Fruit fly (Drosophila melanogaster) whole organism, embryonic: Measurements from ENCODE around the gene Eno.

Experiments used
- Adf1 ChIP-seq: fragments of 200-800 bp; sonication (Bioruptor generic); IDR thresholded peaks from 2 replicates; pipeline ENCODE4 v1.3.6; 2022; ENCODE audit warnings: missing biosample characterization, missing genetic modification characterization
- CG10147 ChIP-seq: fragments of 200-800 bp; sonication (Bioruptor generic); optimal IDR thresholded peaks from 2 replicates; lab custom pipeline; 2019; ENCODE audit warnings: missing biosample characterization, mild to moderate bottlenecking, missing genetic modification characterization, moderate library complexity
- CG10209 ChIP-seq: fragments of 200-800 bp; sonication (Bioruptor generic); optimal IDR thresholded peaks from 3 replicates; lab custom pipeline; 2017; ENCODE audit warnings: missing biosample characterization, mild to moderate bottlenecking, missing genetic modification characterization, missing genetic modification reagents
- CG10462 ChIP-seq: fragments of 200-800 bp; sonication (Bioruptor generic); optimal IDR thresholded peaks from 2 replicates; lab custom pipeline; 2016; ENCODE audit warnings: missing biosample characterization, missing genetic modification characterization
- CG15514 ChIP-seq: fragments of 200-800 bp; sonication (Bioruptor generic); optimal IDR thresholded peaks from 3 replicates; lab custom pipeline; 2017; ENCODE audit warnings: missing biosample characterization, missing genetic modification characterization, mild to moderate bottlenecking, moderate library complexity, missing genetic modification reagents
- CG1603 ChIP-seq: fragments of 200-800 bp; sonication (Bioruptor generic); optimal IDR thresholded peaks from 2 replicates; lab custom pipeline; 2019; ENCODE audit warnings: missing biosample characterization, mild to moderate bottlenecking, missing genetic modification characterization, moderate library complexity
- CG17186 ChIP-seq: fragments of 200-800 bp; sonication (Bioruptor generic); optimal IDR thresholded peaks from 3 replicates; lab custom pipeline; 2017; ENCODE audit warnings: missing biosample characterization, missing genetic modification reagents, missing genetic modification characterization
- CG18619 ChIP-seq: fragments of 200-800 bp; sonication (Bioruptor generic); optimal IDR thresholded peaks from 3 replicates; lab custom pipeline; 2017; ENCODE audit warnings: missing biosample characterization, mild to moderate bottlenecking, missing genetic modification characterization
- CG31224 ChIP-seq: fragments of 200-800 bp; sonication (Bioruptor generic); IDR thresholded peaks from 2 replicates; pipeline ENCODE4 v1.3.6; 2022; ENCODE audit warnings: missing biosample characterization, missing genetic modification characterization
- CG31365 ChIP-seq: fragments of 200-800 bp; sonication (Bioruptor generic); optimal IDR thresholded peaks from 2 replicates; lab custom pipeline; 2018; ENCODE audit warnings: missing biosample characterization, mild to moderate bottlenecking, missing genetic modification characterization
- CG3281 ChIP-seq: fragments of 200-800 bp; sonication (Bioruptor generic); optimal IDR thresholded peaks from 3 replicates; lab custom pipeline; 2017; ENCODE audit warnings: missing biosample characterization, mild to moderate bottlenecking, missing genetic modification characterization
- CG3407 ChIP-seq: fragments of 200-800 bp; sonication (Bioruptor generic); optimal IDR thresholded peaks from 2 replicates; lab custom pipeline; 2018; ENCODE audit warnings: missing biosample characterization, mild to moderate bottlenecking, missing genetic modification characterization
- CG43689 ChIP-seq: fragments of 200-800 bp; sonication (Bioruptor generic); IDR thresholded peaks from 2 replicates; pipeline ENCODE4 v1.3.6; 2022; ENCODE audit warnings: missing biosample characterization, missing genetic modification characterization
- CG7839 ChIP-seq: fragments of 200-800 bp; sonication (Bioruptor generic); optimal IDR thresholded peaks from 3 replicates; lab custom pipeline; 2018; ENCODE audit warnings: missing biosample characterization, mild to moderate bottlenecking, missing genetic modification characterization, moderate library complexity
- CG8359 ChIP-seq: fragments of 200-800 bp; sonication (Bioruptor generic); optimal IDR thresholded peaks from 2 replicates; lab custom pipeline; 2017; ENCODE audit warnings: missing biosample characterization, mild to moderate bottlenecking, missing genetic modification characterization, borderline replicate concordance
- CG9876 ChIP-seq: fragments of 200-800 bp; sonication (Bioruptor generic); optimal IDR thresholded peaks from 2 replicates; lab custom pipeline; 2016; ENCODE audit warnings: missing biosample characterization, missing genetic modification characterization
- CG9932 ChIP-seq: fragments of 200-800 bp; sonication (Bioruptor generic); IDR thresholded peaks from 2 replicates; pipeline ENCODE4 v1.3.6; 2022; ENCODE audit warnings: missing biosample characterization, missing genetic modification characterization
- Dip2 ChIP-seq: fragments of 200-800 bp; sonication (Bioruptor generic); IDR thresholded peaks from 2 replicates; pipeline ENCODE4 v1.3.6; 2022; ENCODE audit warnings: missing biosample characterization, missing genetic modification characterization
- Gsc ChIP-seq: fragments of 200-800 bp; sonication (Bioruptor generic); IDR thresholded peaks from 2 replicates; pipeline ENCODE4 v1.3.6; 2022; ENCODE audit warnings: missing biosample characterization, missing genetic modification characterization
- H15 ChIP-seq: fragments of 200-800 bp; sonication (Bioruptor generic); IDR thresholded peaks from 3 replicates; pipeline ENCODE4 v1.3.6; 2022; ENCODE audit warnings: missing biosample characterization, missing genetic modification characterization
- HHEX ChIP-seq: fragments of 200-800 bp; sonication (Bioruptor generic); optimal IDR thresholded peaks from 3 replicates; lab custom pipeline; 2017; ENCODE audit warnings: missing biosample characterization, mild to moderate bottlenecking, missing genetic modification characterization, missing genetic modification reagents
- HmgZ ChIP-seq: fragments of 200-800 bp; sonication (Bioruptor generic); optimal IDR thresholded peaks from 2 replicates; lab custom pipeline; 2018; ENCODE audit warnings: missing biosample characterization, mild to moderate bottlenecking, missing genetic modification characterization
- Hmr ChIP-seq: fragments of 200-800 bp; sonication (Bioruptor generic); optimal IDR thresholded peaks from 3 replicates; lab custom pipeline; 2017; ENCODE audit warnings: mild to moderate bottlenecking, missing biosample characterization, missing genetic modification reagents, missing genetic modification characterization
- Lhr ChIP-seq: fragments of 200-800 bp; sonication (Bioruptor generic); optimal IDR thresholded peaks from 3 replicates; lab custom pipeline; 2017; ENCODE audit warnings: mild to moderate bottlenecking, missing biosample characterization, missing genetic modification reagents, missing genetic modification characterization
- MBD-R2 ChIP-seq: fragments of 200-800 bp; sonication (Bioruptor generic); IDR thresholded peaks from 2 replicates; pipeline ENCODE4 v1.3.6; 2022; ENCODE audit warnings: missing biosample characterization, missing genetic modification characterization
- Rx ChIP-seq: fragments of 200-800 bp; sonication (Bioruptor generic); IDR thresholded peaks from 2 replicates; pipeline ENCODE4 v1.3.6; 2022; ENCODE audit warnings: missing biosample characterization, missing genetic modification characterization
- Sox100B ChIP-seq: fragments of 200-800 bp; sonication (Bioruptor generic); optimal IDR thresholded peaks from 3 replicates; lab custom pipeline; 2018; ENCODE audit warnings: missing biosample characterization, mild to moderate bottlenecking, missing genetic modification characterization
- Usf ChIP-seq: fragments of 200-800 bp; sonication (Bioruptor generic); optimal IDR thresholded peaks from 2 replicates; lab custom pipeline; 2017; ENCODE audit warnings: missing genotype, missing biosample characterization, missing genetic modification characterization
- Vsx1 ChIP-seq: fragments of 200-800 bp; sonication (Bioruptor generic); optimal IDR thresholded peaks from 2 replicates; lab custom pipeline; 2017; ENCODE audit warnings: missing biosample characterization, mild to moderate bottlenecking, missing genetic modification characterization, missing genetic modification reagents
- YL-1 ChIP-seq: fragments of 200-800 bp; sonication (Bioruptor generic); optimal IDR thresholded peaks from 3 replicates; lab custom pipeline; 2017; ENCODE audit warnings: missing biosample characterization, mild to moderate bottlenecking, missing genetic modification characterization
- al ChIP-seq: fragments of 200-800 bp; sonication (Bioruptor generic); IDR thresholded peaks from 2 replicates; pipeline ENCODE4 v1.3.6; 2022; ENCODE audit warnings: missing biosample characterization, missing genetic modification characterization
- ap ChIP-seq: fragments of 200-800 bp; sonication (Bioruptor generic); IDR thresholded peaks from 2 replicates; pipeline ENCODE4 v1.3.6; 2022; ENCODE audit warnings: missing biosample characterization, missing genetic modification characterization
- btn ChIP-seq: fragments of 200-800 bp; sonication (Bioruptor generic); optimal IDR thresholded peaks from 2 replicates; lab custom pipeline; 2016; ENCODE audit warnings: missing biosample characterization, missing genetic modification characterization
- caup ChIP-seq: fragments of 200-800 bp; sonication (Bioruptor generic); optimal IDR thresholded peaks from 3 replicates; lab custom pipeline; 2017; ENCODE audit warnings: missing biosample characterization, mild to moderate bottlenecking, missing genetic modification characterization, moderate library complexity; ENCODE audit not compliant: severe bottlenecking
- cwo ChIP-seq: fragments of 200-800 bp; sonication (Bioruptor generic); optimal IDR thresholded peaks from 3 replicates; lab custom pipeline; 2017; ENCODE audit warnings: missing biosample characterization, missing genetic modification characterization, mild to moderate bottlenecking, moderate library complexity, missing genetic modification reagents
- gce ChIP-seq: fragments of 200-800 bp; sonication (Bioruptor generic); IDR thresholded peaks from 3 replicates; pipeline ENCODE4 v1.3.6; 2022; ENCODE audit warnings: missing biosample characterization, missing genetic modification characterization
- ham ChIP-seq: fragments of 200-800 bp; sonication (Bioruptor generic); IDR thresholded peaks from 2 replicates; pipeline ENCODE4 v1.3.6; 2022; ENCODE audit warnings: missing biosample characterization, missing genetic modification characterization
- her ChIP-seq: fragments of 200-800 bp; sonication (Bioruptor generic); optimal IDR thresholded peaks from 2 replicates; lab custom pipeline; 2016; ENCODE audit warnings: missing biosample characterization, missing genetic modification characterization
- hkb ChIP-seq, 2 experiments: fragments of 200-800 bp in 1 of 2; fragments of >200 bp in 1 of 2; sonication (Bioruptor generic) in 1 of 2; IDR thresholded peaks in 1 of 2; optimal IDR thresholded peaks in 1 of 2; 2 replicates each; pipeline versions ENCODE4 v1.3.6 to Lab custom; 2017 to 2022; ENCODE audit warnings: missing biosample characterization in 1 of 2, missing genetic modification characterization in 1 of 2
- knrl ChIP-seq: fragments of 200-800 bp; sonication (Bioruptor generic); IDR thresholded peaks from 3 replicates; pipeline ENCODE4 v1.3.6; 2022; ENCODE audit warnings: missing biosample characterization, missing genetic modification characterization; ENCODE audit not compliant: partially characterized antibody
- lbe ChIP-seq: fragments of 200-800 bp; sonication (Bioruptor generic); optimal IDR thresholded peaks from 2 replicates; lab custom pipeline; 2016; ENCODE audit warnings: missing biosample characterization, mild to moderate bottlenecking, missing genetic modification characterization
- lilli ChIP-seq: fragments of 200-800 bp; sonication (Bioruptor generic); optimal IDR thresholded peaks from 3 replicates; lab custom pipeline; 2016; ENCODE audit warnings: missing biosample characterization, missing genetic modification characterization
- maf-S ChIP-seq: fragments of 200-800 bp; sonication (Bioruptor generic); optimal IDR thresholded peaks from 2 replicates; lab custom pipeline; 2016; ENCODE audit warnings: missing biosample characterization, missing genetic modification characterization
- pum ChIP-seq: fragments of 200-800 bp; sonication (Bioruptor generic); optimal IDR thresholded peaks from 2 replicates; lab custom pipeline; 2016; ENCODE audit warnings: missing biosample characterization, missing genetic modification characterization
- run ChIP-seq: fragments of 200-800 bp; sonication (Bioruptor generic); optimal IDR thresholded peaks from 3 replicates; lab custom pipeline; 2018; ENCODE audit warnings: missing biosample characterization, mild to moderate bottlenecking, missing genetic modification characterization
- schlank ChIP-seq: fragments of 200-800 bp; sonication (Bioruptor generic); optimal IDR thresholded peaks from 2 replicates; lab custom pipeline; 2018; ENCODE audit warnings: missing biosample characterization, mild to moderate bottlenecking, missing genetic modification characterization
- sens-2 ChIP-seq: fragments of 200-800 bp; sonication (Bioruptor generic); IDR thresholded peaks from 2 replicates; pipeline ENCODE4 v1.3.6; 2022; ENCODE audit warnings: missing biosample characterization, missing genetic modification characterization
- shn ChIP-seq: fragments of 200-800 bp; sonication (Bioruptor generic); optimal IDR thresholded peaks from 3 replicates; lab custom pipeline; 2016; ENCODE audit warnings: missing biosample characterization, missing genetic modification characterization
- sisA ChIP-seq: fragments of 200-800 bp; sonication (Bioruptor generic); IDR thresholded peaks from 2 replicates; pipeline ENCODE4 v1.3.6; 2022; ENCODE audit warnings: missing biosample characterization, missing genetic modification characterization
- tio ChIP-seq: fragments of 200-800 bp; sonication (Bioruptor generic); optimal IDR thresholded peaks from 2 replicates; lab custom pipeline; 2017; ENCODE audit warnings: missing biosample characterization, missing genetic modification characterization, inconsistent platforms

The Eno gene

dm6 chr2L:1729607-1730011 lies at the start of gene Eno, which contains the start of gene CG31937 (continued):
- peak; percentile 73 for TF ChIP-seq HmgZ (tag; lab: Kevin White, UChicago)
- TF ChIP-seq CG31365 (tag; lab: Kevin White, UChicago): no peak
- no peak for TF ChIP-seq knrl (GFP tag; lab: Robert Waterston, UW)
- TF ChIP-seq CG7839 (tag; lab: Kevin White, UChicago): peak; percentile 47
- peak; percentile 48 for TF ChIP-seq CG10209 (GFP tag; lab: Kevin White, UChicago)
- no peak for TF ChIP-seq Lhr
- TF ChIP-seq schlank: no peak
- peak; percentile 42 for TF ChIP-seq CG1603 (tag; lab: Kevin White, UChicago)
- TF ChIP-seq H15 (GFP tag; lab: Robert Waterston, UW): peak; percentile 46; the same call in 1 of the 3 replicates
- TF ChIP-seq run: no peak
- peak; percentile 65 for TF ChIP-seq Hmr (GFP tag; lab: Kevin White, UChicago)
- TF ChIP-seq HHEX (GFP tag; lab: Kevin White, UChicago): peak; percentile 53
- no peak for TF ChIP-seq Dip2 (GFP tag; lab: Robert Waterston, UW)
- TF ChIP-seq maf-S (GFP tag; lab: Kevin White, UChicago): peak; percentile 5
- peak; percentile 29 for TF ChIP-seq tio
- TF ChIP-seq gce: no peak
- TF ChIP-seq ap (GFP tag; lab: Robert Waterston, UW): no peak
- TF ChIP-seq shn (GFP tag; lab: Kevin White, UChicago): peak; percentile 43
- no peak for TF ChIP-seq Sox100B
- TF ChIP-seq Usf (GFP tag; lab: Kevin White, UChicago): no peak
- peak; percentile 56 for TF ChIP-seq CG31224 (GFP tag; lab: Robert Waterston, UW)
- TF ChIP-seq CG18619: no peak
- TF ChIP-seq al (GFP tag; lab: Robert Waterston, UW): peak; percentile 72
- peak; percentile 52 for TF ChIP-seq CG15514
- TF ChIP-seq her (GFP tag; lab: Kevin White, UChicago): no peak
- TF ChIP-seq CG17186 (GFP tag; lab: Kevin White, UChicago): no peak
- peak; percentile 39; the same call in 1 of the 2 replicates for TF ChIP-seq sens-2 (GFP tag; lab: Robert Waterston, UW)
- peak; percentile 86 for TF ChIP-seq MBD-R2 (GFP tag; lab: Robert Waterston, UW)
- no peak for TF ChIP-seq ham (GFP tag; lab: Robert Waterston, UW)
- no peak for TF ChIP-seq Gsc
- TF ChIP-seq CG9932 (GFP tag; lab: Robert Waterston, UW): peak; percentile 83
- peak; percentile 18 for TF ChIP-seq cwo (GFP tag; lab: Kevin White, UChicago)
- peak; percentile 23 for TF ChIP-seq CG3407 (GFP tag; lab: Kevin White, UChicago)
- no peak for TF ChIP-seq Vsx1 (GFP tag; lab: Kevin White, UChicago)
- TF ChIP-seq Rx (GFP tag; lab: Robert Waterston, UW): no peak
- TF ChIP-seq hkb (optimal IDR thresholded peaks at IDR 0.05; lab: Kevin White, UChicago): no peak
- peak; percentile 46; the same call in 1 of the 2 replicates for TF ChIP-seq hkb (GFP tag; IDR thresholded peaks at IDR 0.05; lab: Robert Waterston, UW)
- no peak for TF ChIP-seq CG10462 (GFP tag; lab: Kevin White, UChicago)
- 0 out of 2 replicates have a peak, but pooled peaks have one; percentile 39 for TF ChIP-seq Adf1 (GFP tag; lab: Robert Waterston, UW)
- TF ChIP-seq lbe (GFP tag; lab: Kevin White, UChicago): no peak
- no peak for TF ChIP-seq CG8359 (GFP tag; lab: Kevin White, UChicago)
- TF ChIP-seq lilli (GFP tag; lab: Kevin White, UChicago): peak; percentile 59
- TF ChIP-seq btn (GFP tag; lab: Kevin White, UChicago): no peak
- peak; percentile 21 for TF ChIP-seq CG10147
- TF ChIP-seq caup (GFP tag; lab: Kevin White, UChicago): no peak
- no peak for TF ChIP-seq CG43689
- TF ChIP-seq CG9876 (GFP tag; lab: Kevin White, UChicago): no peak
- TF ChIP-seq CG3281 (GFP tag; lab: Kevin White, UChicago): peak; percentile 62
- peak; percentile 18 for TF ChIP-seq pum (GFP tag; lab: Kevin White, UChicago)
- TF ChIP-seq YL-1 (GFP tag; lab: Kevin White, UChicago): no peak
- TF ChIP-seq sisA: peak; percentile 32; the same call in 1 of the 2 replicates
